Worm (Caenorhabditis elegans) whole organism, L1 larva: ENCODE results near the gene W07G4.2.

Experiments used
- C04F5.9 ChIP-seq: sonication (generic microtip); optimal IDR thresholded peaks from 2 replicates; lab custom pipeline; 2016; ENCODE audit warnings: missing genetic modification characterization, missing compliant biosample characterization
- ama-1 ChIP-seq: fragments of 150-350 bp; optimal IDR thresholded peaks from 2 replicates; lab custom pipeline; 2014
- fkh-10 ChIP-seq: sonication (generic microtip); optimal IDR thresholded peaks from 2 replicates; lab custom pipeline; 2017; ENCODE audit warnings: missing biosample characterization, missing genetic modification reagents, missing genetic modification characterization
- fos-1 ChIP-seq: fragments of 150-350 bp; optimal IDR thresholded peaks from 2 replicates; lab custom pipeline; 2014; ENCODE audit warnings: missing biosample characterization, missing genetic modification characterization
- grh-1 ChIP-seq: fragments of 200-800 bp; sonication (Bioruptor generic); IDR thresholded peaks from 2 replicates; pipeline ENCODE4 v1.3.6; 2022; ENCODE audit warnings: missing genetic modification reagents, missing genetic modification characterization, missing compliant biosample characterization
- lin-35 ChIP-seq, 2 experiments: fragments of 150-350 bp; optimal IDR thresholded peaks; 2 replicates each; lab custom pipeline; 2014; ENCODE audit warnings: missing biosample characterization in 2 of 2, missing genetic modification characterization in 2 of 2, missing genetic modification reagents in 2 of 2
- mdl-1 ChIP-seq, 2 experiments: fragments of 150-350 bp; optimal IDR thresholded peaks; 2 replicates each; lab custom pipeline; 2014 to 2017; ENCODE audit warnings: missing biosample characterization in 2 of 2, missing genetic modification characterization in 2 of 2, inconsistent platforms in 1 of 2
- nhr-237 ChIP-seq: fragments of 150-350 bp; optimal IDR thresholded peaks from 2 replicates; lab custom pipeline; 2014; ENCODE audit warnings: missing biosample characterization, missing genetic modification characterization
- snpc-4 ChIP-seq: fragments of 150-350 bp; optimal IDR thresholded peaks from 2 replicates; lab custom pipeline; 2014; ENCODE audit warnings: missing biosample characterization, missing genetic modification characterization
- zag-1 ChIP-seq: fragments of 150-350 bp; optimal IDR thresholded peaks from 2 replicates; lab custom pipeline; 2014; ENCODE audit warnings: missing biosample characterization, missing genetic modification characterization

DNA sequence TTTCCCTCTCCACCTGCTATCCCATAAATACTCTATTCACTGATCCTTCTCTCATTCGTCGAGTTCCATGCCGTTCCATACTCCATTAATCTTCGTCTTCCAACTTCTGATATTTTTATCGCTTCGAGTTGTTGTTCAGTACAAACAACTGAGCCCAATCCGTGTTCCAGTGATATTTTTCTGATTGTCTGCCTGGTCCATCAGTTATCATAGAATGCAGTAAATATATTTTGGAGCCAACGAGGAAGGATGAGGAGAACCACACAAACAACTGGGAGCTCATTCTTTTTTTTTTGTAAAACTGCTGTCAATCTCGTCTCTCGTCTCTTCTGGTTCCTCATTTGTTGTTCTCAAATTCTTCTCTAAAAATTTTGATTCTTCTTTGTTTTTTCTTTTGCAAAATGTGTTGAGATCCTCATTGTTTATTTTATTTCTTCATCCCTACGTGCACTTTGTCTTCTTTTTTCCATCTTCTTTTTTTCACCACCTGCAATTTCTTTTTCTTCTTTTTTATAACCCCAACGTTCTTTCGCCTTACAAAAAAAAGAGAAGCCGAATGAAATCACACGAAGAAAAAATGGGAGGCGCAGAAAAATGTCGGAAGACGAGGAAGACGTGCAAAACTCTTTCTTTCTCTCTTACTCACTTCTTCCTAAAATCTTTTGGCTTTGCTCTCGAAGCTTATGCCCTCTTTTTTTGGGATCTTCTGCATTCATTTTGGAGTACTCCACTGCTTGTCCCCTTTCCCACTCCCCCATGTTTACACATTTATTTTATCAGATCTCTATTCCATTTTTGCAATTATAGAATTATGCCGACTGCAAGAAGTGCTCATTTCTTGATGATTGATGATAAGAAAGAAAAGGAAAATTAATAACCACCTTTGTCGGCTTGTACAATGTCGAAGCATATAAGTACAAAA, 47.6 kb upstream of the W07G4.2 start:
- TF ChIP-seq ama-1 (no peak), fkh-10 (no peak), C04F5.9 (tag; lab: Kevin White, UChicago) (no peak), zag-1 (tag; lab: Kevin White, UChicago) (no peak), mdl-1 (tag; optimal IDR thresholded peaks at IDR 0.05; lab: Kevin White, UChicago) (no peak), nhr-237 (tag; lab: Kevin White, UChicago) (no peak), fos-1 (tag; lab: Kevin White, UChicago) (no peak), lin-35 (GFP tag; optimal IDR thresholded peaks at IDR 0.05; lab: Kevin White, UChicago) (no peak), snpc-4 (tag; lab: Kevin White, UChicago) (no peak), grh-1 (GFP tag; lab: Robert Waterston, UW) (no peak)
